Fruit fly (Drosophila melanogaster) whole organism, embryonic: ENCODE measurements around the gene CG13108.

ENCODE experiments used
- Abd-B ChIP-seq: fragments of 200-800 bp; sonication (Bioruptor generic); optimal IDR thresholded peaks from 2 replicates; lab custom pipeline; 2018; ENCODE audit warnings: missing biosample characterization, mild to moderate bottlenecking, missing genetic modification characterization, moderate library complexity
- Adf1 ChIP-seq: fragments of 200-800 bp; sonication (Bioruptor generic); IDR thresholded peaks from 2 replicates; pipeline ENCODE4 v1.3.6; 2022; ENCODE audit warnings: missing biosample characterization, missing genetic modification characterization
- Blimp-1 ChIP-seq: fragments of 200-800 bp; sonication (Bioruptor generic); optimal IDR thresholded peaks from 3 replicates; lab custom pipeline; 2018; ENCODE audit warnings: missing biosample characterization, missing genetic modification characterization, mild to moderate bottlenecking, moderate library complexity, missing genetic modification reagents
- BtbVII ChIP-seq: fragments of 200-800 bp; sonication (Bioruptor generic); optimal IDR thresholded peaks from 3 replicates; lab custom pipeline; 2017; ENCODE audit warnings: missing biosample characterization, mild to moderate bottlenecking, missing genetic modification characterization
- CG10321 ChIP-seq: fragments of 200-800 bp; sonication (Bioruptor generic); IDR thresholded peaks from 2 replicates; pipeline ENCODE4 v1.3.6; 2022; ENCODE audit warnings: missing biosample characterization, missing genetic modification characterization
- CG10543 ChIP-seq: fragments of 200-800 bp; sonication (Bioruptor generic); optimal IDR thresholded peaks from 3 replicates; lab custom pipeline; 2017; ENCODE audit warnings: missing biosample characterization, mild to moderate bottlenecking, missing genetic modification characterization, moderate library complexity
- CG10959 ChIP-seq: fragments of 200-800 bp; sonication (Bioruptor generic); IDR thresholded peaks from 2 replicates; pipeline ENCODE4 v1.3.6; 2022; ENCODE audit warnings: missing biosample characterization, missing genetic modification characterization
- CG11247 ChIP-seq: fragments of 200-800 bp; sonication (Bioruptor generic); IDR thresholded peaks from 2 replicates; pipeline ENCODE4 v1.3.6; 2022; ENCODE audit warnings: missing biosample characterization, missing genetic modification characterization
- CG12769 ChIP-seq: fragments of 200-800 bp; sonication (Bioruptor generic); optimal IDR thresholded peaks from 2 replicates; lab custom pipeline; 2019; ENCODE audit warnings: missing biosample characterization, mild to moderate bottlenecking, missing genetic modification characterization, moderate library complexity
- CG13424 ChIP-seq: fragments of 200-800 bp; sonication (Bioruptor generic); optimal IDR thresholded peaks from 2 replicates; lab custom pipeline; 2019; ENCODE audit warnings: missing biosample characterization, mild to moderate bottlenecking, missing genetic modification characterization, moderate library complexity
- CG18599 ChIP-seq: fragments of 200-800 bp; sonication (Bioruptor generic); optimal IDR thresholded peaks from 3 replicates; lab custom pipeline; 2017; ENCODE audit warnings: missing biosample characterization, missing genetic modification characterization, mild to moderate bottlenecking, moderate library complexity, missing genetic modification reagents
- CG18764 ChIP-seq: fragments of 200-800 bp; sonication (Bioruptor generic); optimal IDR thresholded peaks from 3 replicates; lab custom pipeline; 2016; ENCODE audit warnings: missing biosample characterization, missing genetic modification characterization
- CG33557 ChIP-seq: fragments of 200-800 bp; sonication (Bioruptor generic); optimal IDR thresholded peaks from 2 replicates; lab custom pipeline; 2019; ENCODE audit warnings: missing biosample characterization, mild to moderate bottlenecking, missing genetic modification characterization, moderate library complexity
- CG3995 ChIP-seq: fragments of 200-800 bp; sonication (Bioruptor generic); optimal IDR thresholded peaks from 3 replicates; lab custom pipeline; 2016; ENCODE audit warnings: missing biosample characterization, missing genetic modification characterization
- CG6254 ChIP-seq: fragments of 200-800 bp; sonication (Bioruptor generic); optimal IDR thresholded peaks from 3 replicates; lab custom pipeline; 2017; ENCODE audit warnings: mild to moderate bottlenecking, missing biosample characterization, missing genetic modification reagents, missing genetic modification characterization
- CG6854 ChIP-seq: fragments of 200-800 bp; sonication (Bioruptor generic); optimal IDR thresholded peaks from 3 replicates; lab custom pipeline; 2017; ENCODE audit warnings: missing biosample characterization, mild to moderate bottlenecking, missing genetic modification characterization
- CG7928 ChIP-seq: fragments of 200-800 bp; sonication (Bioruptor generic); optimal IDR thresholded peaks from 2 replicates; lab custom pipeline; 2017; ENCODE audit warnings: missing biosample characterization, mild to moderate bottlenecking, missing genetic modification characterization
- CG9437 ChIP-seq: fragments of 200-800 bp; sonication (Bioruptor generic); optimal IDR thresholded peaks from 2 replicates; lab custom pipeline; 2018; ENCODE audit warnings: missing biosample characterization, mild to moderate bottlenecking, missing genetic modification characterization
- CG9797 ChIP-seq: fragments of 200-800 bp; sonication (Bioruptor generic); optimal IDR thresholded peaks from 3 replicates; lab custom pipeline; 2018; ENCODE audit warnings: missing biosample characterization, mild to moderate bottlenecking, missing genetic modification characterization
- CHES-1-like ChIP-seq: fragments of 200-800 bp; sonication (Bioruptor generic); optimal IDR thresholded peaks from 2 replicates; lab custom pipeline; 2016; ENCODE audit warnings: missing biosample characterization, missing genetic modification characterization
- CkIIα-i1 ChIP-seq: fragments of 200-800 bp; sonication (Bioruptor generic); IDR thresholded peaks from 2 replicates; pipeline ENCODE4 v1.3.6; 2022; ENCODE audit warnings: missing biosample characterization, missing genetic modification characterization
- D19A ChIP-seq: fragments of 200-800 bp; optimal IDR thresholded peaks from 3 replicates; lab custom pipeline; 2019; ENCODE audit warnings: missing biosample characterization, mild to moderate bottlenecking, missing genetic modification characterization, moderate library complexity
- Dad ChIP-seq: fragments of 200-800 bp; sonication (Bioruptor generic); optimal IDR thresholded peaks from 3 replicates; lab custom pipeline; 2016; ENCODE audit warnings: missing biosample characterization, missing genetic modification characterization
- E2f1 ChIP-seq: fragments of 200-800 bp; sonication (Bioruptor generic); IDR thresholded peaks from 2 replicates; pipeline ENCODE4 v1.3.6; 2022; ENCODE audit warnings: missing biosample characterization, missing genetic modification characterization
- Fer3 ChIP-seq: fragments of 200-800 bp; sonication (Bioruptor generic); optimal IDR thresholded peaks from 2 replicates; lab custom pipeline; 2018; ENCODE audit warnings: missing biosample characterization, mild to moderate bottlenecking, missing genetic modification characterization, moderate library complexity
- Hey ChIP-seq: fragments of 200-800 bp; sonication (Bioruptor generic); optimal IDR thresholded peaks from 3 replicates; lab custom pipeline; 2018; ENCODE audit warnings: missing biosample characterization, mild to moderate bottlenecking, missing genetic modification characterization
- Jarid2 ChIP-seq: fragments of 200-800 bp; sonication (Bioruptor generic); optimal IDR thresholded peaks from 3 replicates; lab custom pipeline; 2017; ENCODE audit warnings: mild to moderate bottlenecking, missing biosample characterization, missing genetic modification reagents, missing genetic modification characterization
- Kr ChIP-seq: fragments of 200-800 bp; sonication (Bioruptor generic); optimal IDR thresholded peaks from 2 replicates; lab custom pipeline; 2017; ENCODE audit warnings: missing biosample characterization, mild to moderate bottlenecking, missing genetic modification characterization
- Pdp1 ChIP-seq, 2 experiments: fragments of 200-800 bp; sonication (Bioruptor generic); optimal IDR thresholded peaks; 3 replicates each; lab custom pipeline; 2016; ENCODE audit warnings: missing biosample characterization in 2 of 2, missing genetic modification characterization in 2 of 2, mild to moderate bottlenecking in 1 of 2, moderate library complexity in 1 of 2
- Usf ChIP-seq: fragments of 200-800 bp; sonication (Bioruptor generic); optimal IDR thresholded peaks from 2 replicates; lab custom pipeline; 2017; ENCODE audit warnings: missing genotype, missing biosample characterization, missing genetic modification characterization
- Xrp1 ChIP-seq: fragments of 200-800 bp; sonication (Bioruptor generic); IDR thresholded peaks from 2 replicates; pipeline ENCODE4 v1.3.6; 2022; ENCODE audit warnings: missing biosample characterization, missing genetic modification characterization
- ase ChIP-seq: fragments of 200-800 bp; sonication (Bioruptor generic); IDR thresholded peaks from 3 replicates; pipeline ENCODE4 v1.3.6; 2022; ENCODE audit warnings: missing biosample characterization, missing genetic modification characterization
- chif ChIP-seq, 2 experiments: fragments of 200-800 bp; sonication (Bioruptor generic); optimal IDR thresholded peaks; 3 replicates each; lab custom pipeline; 2016; ENCODE audit warnings: missing biosample characterization in 2 of 2, missing genetic modification characterization in 2 of 2
- chinmo ChIP-seq: fragments of 200-800 bp; sonication (Bioruptor generic); IDR thresholded peaks from 4 replicates; pipeline ENCODE4 v1.3.6; 2022; ENCODE audit warnings: missing biosample characterization, missing genetic modification characterization; ENCODE audit not compliant: partially characterized antibody
- gce ChIP-seq: fragments of 200-800 bp; sonication (Bioruptor generic); IDR thresholded peaks from 3 replicates; pipeline ENCODE4 v1.3.6; 2022; ENCODE audit warnings: missing biosample characterization, missing genetic modification characterization
- gem ChIP-seq: fragments of 200-800 bp; sonication (Bioruptor generic); optimal IDR thresholded peaks from 2 replicates; lab custom pipeline; 2019; ENCODE audit warnings: missing biosample characterization, mild to moderate bottlenecking, missing genetic modification characterization, moderate library complexity
- gsb ChIP-seq: fragments of 200-800 bp; sonication (Bioruptor generic); IDR thresholded peaks from 2 replicates; pipeline ENCODE4 v1.3.6; 2022; ENCODE audit warnings: missing biosample characterization, missing genetic modification characterization
- kah ChIP-seq: fragments of 200-800 bp; sonication (Bioruptor generic); optimal IDR thresholded peaks from 2 replicates; lab custom pipeline; 2018; ENCODE audit warnings: missing biosample characterization, mild to moderate bottlenecking, missing genetic modification characterization
- mam ChIP-seq: fragments of 200-800 bp; sonication (Bioruptor generic); optimal IDR thresholded peaks from 3 replicates; lab custom pipeline; 2016; ENCODE audit warnings: missing biosample characterization, missing genetic modification characterization
- prd ChIP-seq, 3 experiments: fragments of >200 bp in 2 of 3; fragments of 200-800 bp in 1 of 3; sonication (Bioruptor generic) in 1 of 3; optimal IDR thresholded peaks in 2 of 3; IDR thresholded peaks in 1 of 3; 2 replicates in 2 of 3; 3 replicates in 1 of 3; pipeline versions ENCODE4 v1.3.6 to Lab custom; 2017 to 2022; ENCODE audit warnings: missing biosample characterization in 1 of 3, missing genetic modification characterization in 1 of 3
- sna ChIP-seq: fragments of 200-800 bp; sonication (Bioruptor generic); IDR thresholded peaks from 2 replicates; pipeline ENCODE4 v1.3.6; 2022; ENCODE audit warnings: missing biosample characterization, missing genetic modification characterization; ENCODE audit not compliant: partially characterized antibody
- tio ChIP-seq: fragments of 200-800 bp; sonication (Bioruptor generic); optimal IDR thresholded peaks from 2 replicates; lab custom pipeline; 2017; ENCODE audit warnings: missing biosample characterization, missing genetic modification characterization, inconsistent platforms
- tll ChIP-seq, 2 experiments: fragments of 200-800 bp in 1 of 2; fragments of >200 bp in 1 of 2; sonication (Bioruptor generic) in 1 of 2; optimal IDR thresholded peaks; 2 replicates each; lab custom pipeline; 2017 to 2019; ENCODE audit warnings: missing biosample characterization in 2 of 2, missing genetic modification characterization in 2 of 2, mild to moderate bottlenecking in 1 of 2, moderate library complexity in 1 of 2
- trem ChIP-seq: fragments of 200-800 bp; optimal IDR thresholded peaks from 3 replicates; lab custom pipeline; 2019; ENCODE audit warnings: missing biosample characterization, mild to moderate bottlenecking, missing genetic modification characterization, moderate library complexity
- tx ChIP-seq: fragments of 200-800 bp; sonication (Bioruptor generic); optimal IDR thresholded peaks from 2 replicates; lab custom pipeline; 2016; ENCODE audit warnings: missing biosample characterization, missing genetic modification characterization
- unc-4 ChIP-seq: fragments of 200-800 bp; sonication (Bioruptor generic); IDR thresholded peaks from 2 replicates; pipeline ENCODE4 v1.3.6; 2022; ENCODE audit warnings: missing biosample characterization, missing genetic modification characterization; ENCODE audit not compliant: partially characterized antibody
- wdn ChIP-seq: fragments of 200-800 bp; sonication (Bioruptor generic); IDR thresholded peaks from 2 replicates; pipeline ENCODE4 v1.3.6; 2022; ENCODE audit warnings: missing biosample characterization, missing genetic modification characterization

Gene CG13108

dm6 chr2L:9210864-9211701 is 47.0 kb downstream of the CG13108 start (continued):
- TF ChIP-seq Kr (GFP tag; lab: Kevin White, UChicago) (no peak), Dad (GFP tag; lab: Kevin White, UChicago) (peak; percentile 20), gce (no peak), CG33557 (no peak), gem (peak; percentile 87), Abd-B (GFP tag; lab: Kevin White, UChicago) (peak; percentile 45), sna (GFP tag; lab: Robert Waterston, UW) (no peak), CG10321 (GFP tag; lab: Robert Waterston, UW) (peak; percentile 77), BtbVII (GFP tag; lab: Kevin White, UChicago) (peak; percentile 59), CG12769 (tag; lab: Kevin White, UChicago) (no peak), Jarid2 (GFP tag; lab: Kevin White, UChicago) (peak; percentile 12), prd (optimal IDR thresholded peaks at IDR 0.05; lab: Kevin White, UChicago) (no peak), prd (GFP tag; IDR thresholded peaks at IDR 0.05; lab: Robert Waterston, UW) (peak; percentile 65), CG6854 (GFP tag; lab: Kevin White, UChicago) (peak; percentile 23), gsb (peak; percentile 45; the same call in 1 of the 2 replicates), kah (GFP tag; lab: Kevin White, UChicago) (no peak), Usf (peak; percentile 3), CG6254 (GFP tag; lab: Kevin White, UChicago) (peak; percentile 54), tio (GFP tag; lab: Kevin White, UChicago) (peak; percentile 65), tll (GFP tag; optimal IDR thresholded peaks at IDR 0.05; lab: Kevin White, UChicago) (no peak), chinmo (GFP tag; lab: Robert Waterston, UW) (no peak), trem (tag; lab: Kevin White, UChicago) (peak; percentile 7), Adf1 (GFP tag; lab: Robert Waterston, UW) (peak; percentile 50), CG7928 (GFP tag; lab: Kevin White, UChicago) (no peak), E2f1 (GFP tag; lab: Robert Waterston, UW) (peak; percentile 30; the same call in 1 of the 2 replicates), CG10543 (peak; percentile 13), Xrp1 (GFP tag; lab: Robert Waterston, UW) (peak; percentile 68), ase (0 out of 3 replicates have a peak, but pooled peaks have one; percentile 20), Hey (tag; lab: Kevin White, UChicago) (no peak), CG13424 (tag; lab: Kevin White, UChicago) (peak; percentile 79), tx (GFP tag; lab: Kevin White, UChicago) (no peak), CG18764 (GFP tag; lab: Kevin White, UChicago) (no peak), D19A (tag; lab: Kevin White, UChicago) (peak; percentile 43), Fer3 (tag; lab: Kevin White, UChicago) (peak; percentile 53), CG10959 (no peak), CkIIα-i1 (GFP tag; lab: Robert Waterston, UW) (no peak), Pdp1 (GFP tag; optimal IDR thresholded peaks at IDR 0.05; lab: Kevin White, UChicago) (peak in 1 of 2 experiments; percentile 25), CG18599 (GFP tag; lab: Kevin White, UChicago) (peak; percentile 71), chif (GFP tag; optimal IDR thresholded peaks at IDR 0.05; lab: Kevin White, UChicago) (peak; percentile 40 to 44), mam (GFP tag; lab: Kevin White, UChicago) (no peak), CG9797 (GFP tag; lab: Kevin White, UChicago) (no peak), CG11247 (GFP tag; lab: Robert Waterston, UW) (peak; percentile 32; the same call in 1 of the 2 replicates), wdn (GFP tag; lab: Robert Waterston, UW) (no peak), Blimp-1 (GFP tag; lab: Kevin White, UChicago) (peak; percentile 72), CHES-1-like (GFP tag; lab: Kevin White, UChicago) (no peak), CG9437 (peak; percentile 51), unc-4 (GFP tag; lab: Robert Waterston, UW) (no peak), CG3995 (GFP tag; lab: Kevin White, UChicago) (no peak)
